Worm (Caenorhabditis elegans) whole organism, L4 larva: ENCODE results near the gene str-4.

Experiments used
- F49E8.2 ChIP-seq: sonication (generic microtip); optimal IDR thresholded peaks from 2 replicates; lab custom pipeline; 2016; ENCODE audit warnings: missing compliant biosample characterization, mild to moderate bottlenecking, missing genetic modification characterization, borderline replicate concordance
- arid-1 ChIP-seq: fragments of 200-800 bp; sonication (Bioruptor generic); conservative IDR thresholded peaks from 2 replicates; pipeline ENCODE4 v1.3.6; 2022; ENCODE audit warnings: missing genetic modification reagents, missing genetic modification characterization, missing compliant biosample characterization
- ceh-82 ChIP-seq: sonication (generic microtip); optimal IDR thresholded peaks from 2 replicates; lab custom pipeline; 2017; ENCODE audit warnings: missing biosample characterization, missing genetic modification characterization
- egl-43 ChIP-seq: fragments of 200-800 bp; sonication (Bioruptor generic); IDR thresholded peaks from 2 replicates; pipeline ENCODE4 v1.3.6; 2022; ENCODE audit warnings: missing genetic modification reagents, missing genetic modification characterization, missing compliant biosample characterization
- lin-13 ChIP-seq: fragments of 150-350 bp; optimal IDR thresholded peaks from 2 replicates; lab custom pipeline; 2014; ENCODE audit warnings: missing biosample characterization, missing genetic modification reagents, missing genetic modification characterization
- lsy-2 ChIP-seq, 2 experiments: fragments of 150-350 bp in 1 of 2; sonication (generic microtip) in 1 of 2; optimal IDR thresholded peaks; 2 replicates each; lab custom pipeline; 2014 to 2017; ENCODE audit warnings: missing biosample characterization in 2 of 2, missing genetic modification characterization in 2 of 2
- snpc-4 ChIP-seq: fragments of 150-350 bp; optimal IDR thresholded peaks from 2 replicates; lab custom pipeline; 2014; ENCODE audit warnings: missing biosample characterization, missing genetic modification characterization

- TF ChIP-seq egl-43 (no peak), ceh-82 (no peak), arid-1 (GFP tag; lab: Robert Waterston, UW) (no peak), snpc-4 (no peak), lin-13 (no peak), F49E8.2 (tag; lab: Kevin White, UChicago) (no peak), lsy-2 (tag; optimal IDR thresholded peaks at IDR 0.05; lab: Kevin White, UChicago) (no peak)
These were observed 49.4 kb upstream of the str-4 start for ce11 chrV:13388961-13389360.
